Fruit fly (Drosophila melanogaster) whole organism, wandering third instar larva: ENCODE data around the gene CG12398.

Experiments used
- CG32264 ChIP-seq: fragments of 200-800 bp; sonication (Bioruptor generic); optimal IDR thresholded peaks from 2 replicates; lab custom pipeline; 2016; ENCODE audit warnings: missing biosample characterization, missing genetic modification characterization
- CG9705 ChIP-seq: fragments of 200-800 bp; sonication (Bioruptor generic); optimal IDR thresholded peaks from 2 replicates; lab custom pipeline; 2018; ENCODE audit warnings: missing biosample characterization, mild to moderate bottlenecking, missing genetic modification characterization
- CrebA ChIP-seq: fragments of 200-800 bp; sonication (Bioruptor generic); optimal IDR thresholded peaks from 2 replicates; lab custom pipeline; 2016; ENCODE audit warnings: missing biosample characterization, mild to moderate bottlenecking, missing genetic modification characterization, borderline replicate concordance
- Dif ChIP-seq: fragments of 200-275, 200-300 bp; sonication (Bioruptor generic); optimal IDR thresholded peaks from 2 replicates; lab custom pipeline; 2018; ENCODE audit warnings: missing biosample characterization, missing genetic modification characterization; ENCODE audit not compliant: partially characterized antibody
- HLH106 ChIP-seq: fragments of 200-800 bp; optimal IDR thresholded peaks from 3 replicates; lab custom pipeline; 2019; ENCODE audit warnings: missing biosample characterization, mild to moderate bottlenecking, missing genetic modification characterization, moderate library complexity
- Hnf4 ChIP-seq: fragments of 200-800 bp; sonication (Bioruptor generic); optimal IDR thresholded peaks from 2 replicates; lab custom pipeline; 2016; ENCODE audit warnings: missing biosample characterization, mild to moderate bottlenecking, missing genetic modification characterization
- Hr78 ChIP-seq: fragments of >200 bp; optimal IDR thresholded peaks from 2 replicates; lab custom pipeline; 2017; ENCODE audit warnings: missing biosample characterization, missing genetic modification characterization
- Hr83 ChIP-seq: fragments of 200-300 bp; sonication (Bioruptor generic); optimal IDR thresholded peaks from 2 replicates; lab custom pipeline; 2016; ENCODE audit warnings: missing biosample characterization, mild to moderate bottlenecking, missing genetic modification characterization, moderate library complexity; ENCODE audit not compliant: poor library complexity, severe bottlenecking
- Myc ChIP-seq: fragments of >200 bp; optimal IDR thresholded peaks from 2 replicates; lab custom pipeline; 2017
- OdsH ChIP-seq: fragments of 200-800 bp; sonication (Bioruptor generic); optimal IDR thresholded peaks from 2 replicates; lab custom pipeline; 2016; ENCODE audit warnings: missing biosample characterization, mild to moderate bottlenecking, missing genetic modification characterization
- Rel ChIP-seq, 2 experiments: fragments of 200-800 bp; sonication (Bioruptor generic) in 1 of 2; optimal IDR thresholded peaks; 2 replicates in 1 of 2; 3 replicates in 1 of 2; lab custom pipeline; 2016 to 2019; ENCODE audit warnings: mild to moderate bottlenecking in 2 of 2, missing biosample characterization in 2 of 2, missing genetic modification characterization in 2 of 2, moderate library complexity in 1 of 2
- Sp1 ChIP-seq: fragments of 200-800 bp; sonication (Bioruptor generic); optimal IDR thresholded peaks from 3 replicates; lab custom pipeline; 2019; ENCODE audit warnings: missing biosample characterization, mild to moderate bottlenecking, missing genetic modification characterization, moderate library complexity
- Vsx2 ChIP-seq: fragments of 200-300, 225-300 bp; sonication (Bioruptor generic); optimal IDR thresholded peaks from 2 replicates; lab custom pipeline; 2018; ENCODE audit warnings: missing biosample characterization, missing genetic modification characterization; ENCODE audit not compliant: partially characterized antibody
- br ChIP-seq: fragments of 200-800 bp; sonication (Bioruptor generic); optimal IDR thresholded peaks from 2 replicates; lab custom pipeline; 2016; ENCODE audit warnings: missing biosample characterization, missing genetic modification characterization
- brk ChIP-seq: fragments of 200-800 bp; sonication (Bioruptor generic); optimal IDR thresholded peaks from 2 replicates; lab custom pipeline; 2016; ENCODE audit warnings: missing biosample characterization, mild to moderate bottlenecking, missing genetic modification characterization
- dl ChIP-seq, 2 experiments: fragments of 175-275, 200-275 bp in 1 of 2; fragments of 200-275 bp in 1 of 2; sonication (Bioruptor generic); optimal IDR thresholded peaks; lab custom pipeline; 2018; ENCODE audit warnings: mild to moderate bottlenecking in 2 of 2, missing biosample characterization in 2 of 2, missing genetic modification characterization in 2 of 2, moderate library complexity in 2 of 2; ENCODE audit not compliant: partially characterized antibody in 2 of 2, insufficient read depth in 1 of 2
- dmrt93B ChIP-seq: fragments of 200-800 bp; sonication (Bioruptor generic); optimal IDR thresholded peaks from 2 replicates; lab custom pipeline; 2018; ENCODE audit warnings: missing biosample characterization, mild to moderate bottlenecking, missing genetic modification characterization
- ey ChIP-seq: fragments of 200-800 bp; sonication (Bioruptor generic); optimal IDR thresholded peaks from 2 replicates; lab custom pipeline; 2016; ENCODE audit warnings: missing biosample characterization, missing genetic modification characterization
- foxo ChIP-seq, 2 experiments: fragments of 200-800 bp; sonication (Bioruptor generic); optimal IDR thresholded peaks; 2 replicates in 1 of 2; 3 replicates in 1 of 2; lab custom pipeline; 2016 to 2017; ENCODE audit warnings: missing biosample characterization in 2 of 2, missing genetic modification characterization in 2 of 2
- fru ChIP-seq: fragments of 200-800 bp; sonication (Bioruptor generic); optimal IDR thresholded peaks from 3 replicates; lab custom pipeline; 2016; ENCODE audit warnings: missing biosample characterization, mild to moderate bottlenecking, missing genetic modification characterization
- h ChIP-seq: fragments of 200-800 bp; sonication (Bioruptor generic); optimal IDR thresholded peaks from 3 replicates; lab custom pipeline; 2016; ENCODE audit warnings: missing biosample characterization, mild to moderate bottlenecking, missing genetic modification characterization
- pan ChIP-seq: fragments of >200 bp; optimal IDR thresholded peaks from 2 replicates; lab custom pipeline; 2017
- psq ChIP-seq: fragments of 200-800 bp; sonication (Bioruptor generic); optimal IDR thresholded peaks from 3 replicates; lab custom pipeline; 2017; ENCODE audit warnings: missing biosample characterization, mild to moderate bottlenecking, missing genetic modification characterization, moderate library complexity
- rgr ChIP-seq: fragments of 200-800 bp; sonication (Bioruptor generic); optimal IDR thresholded peaks from 3 replicates; lab custom pipeline; 2016; ENCODE audit warnings: missing biosample characterization, mild to moderate bottlenecking, missing genetic modification characterization
- sage ChIP-seq: fragments of 200-800 bp; sonication (Bioruptor generic); optimal IDR thresholded peaks from 2 replicates; lab custom pipeline; 2016; ENCODE audit warnings: missing biosample characterization, mild to moderate bottlenecking, missing genetic modification characterization
- sv ChIP-seq: fragments of 200-800 bp; sonication (Bioruptor generic); optimal IDR thresholded peaks from 3 replicates; lab custom pipeline; 2016; ENCODE audit warnings: missing biosample characterization, missing genetic modification characterization
- usp ChIP-seq: fragments of >200 bp; optimal IDR thresholded peaks from 2 replicates; lab custom pipeline; 2017; ENCODE audit warnings: missing biosample characterization, missing genetic modification characterization
- woc ChIP-seq: sonication (Bioruptor generic); optimal IDR thresholded peaks from 2 replicates; lab custom pipeline; 2016; ENCODE audit warnings: missing biosample characterization, mild to moderate bottlenecking, missing genetic modification characterization

The CG12398 gene

dm6 chrX:14952845-14953720, 39.5 kb upstream of the CG12398 start, which contains the start of gene pdgy:
pdgy (minus strand) TSS chrX:14953532.
- peak; percentile 95 for TF ChIP-seq CrebA (GFP tag; lab: Kevin White, UChicago)
- no peak for TF ChIP-seq usp (GFP tag; lab: Kevin White, UChicago)
- TF ChIP-seq Sp1 (GFP tag; lab: Kevin White, UChicago): peak; percentile 53
- TF ChIP-seq Vsx2: peak; percentile 49
- TF ChIP-seq Dif (GFP tag; lab: Kevin White, UChicago): peak; percentile 27
- peak; percentile 39 for TF ChIP-seq woc (GFP tag; lab: Kevin White, UChicago)
- no peak for TF ChIP-seq CG9705
- TF ChIP-seq psq (GFP tag; lab: Kevin White, UChicago): peak; percentile 70
- peak; percentile 23 for TF ChIP-seq HLH106 (tag; lab: Kevin White, UChicago)
- peak; percentile 99 for TF ChIP-seq Hnf4 (GFP tag; lab: Kevin White, UChicago)
- no peak for TF ChIP-seq dl (GFP tag; optimal IDR thresholded peaks at IDR 0.05; lab: Kevin White, UChicago; ENCODE audit: insufficient read depth in 1 of 2, partially characterized antibody in 2 of 2)
- TF ChIP-seq Rel (GFP tag; optimal IDR thresholded peaks at IDR 0.05; lab: Kevin White, UChicago): peak; percentile 77
- peak; percentile 30 for TF ChIP-seq Rel (tag; optimal IDR thresholded peaks at IDR 0.05; lab: Kevin White, UChicago)

dm6 chrX:14952097-14952844, 38.7 kb upstream of the CG12398 start:
- TF ChIP-seq brk (GFP tag; lab: Kevin White, UChicago) (no peak), h (GFP tag; lab: Kevin White, UChicago) (peak; percentile 74), psq (GFP tag; lab: Kevin White, UChicago) (peak; percentile 35), Dif (GFP tag; lab: Kevin White, UChicago) (no peak), Vsx2 (no peak), Hnf4 (GFP tag; lab: Kevin White, UChicago) (peak; percentile 34), woc (GFP tag; lab: Kevin White, UChicago) (peak; percentile 79), HLH106 (tag; lab: Kevin White, UChicago) (peak; percentile 58), CG9705 (peak; percentile 18), Rel (GFP tag; optimal IDR thresholded peaks at IDR 0.05; lab: Kevin White, UChicago) (no peak), Rel (tag; optimal IDR thresholded peaks at IDR 0.05; lab: Kevin White, UChicago) (no peak), br (GFP tag; lab: Kevin White, UChicago) (peak; percentile 39), CG32264 (no peak), dmrt93B (peak; percentile 60), fru (peak; percentile 77), rgr (peak; percentile 69), sv (GFP tag; lab: Kevin White, UChicago) (no peak), Sp1 (GFP tag; lab: Kevin White, UChicago) (peak; percentile 78), Hr78 (GFP tag; lab: Kevin White, UChicago) (no peak), Myc (lab: Kevin White, UChicago) (no peak), sage (GFP tag; lab: Kevin White, UChicago) (no peak), OdsH (GFP tag; lab: Kevin White, UChicago) (peak; percentile 70), ey (peak; percentile 63), foxo (GFP tag; optimal IDR thresholded peaks at IDR 0.05; lab: Kevin White, UChicago) (peak in 1 of 2 experiments; percentile 68), CrebA (GFP tag; lab: Kevin White, UChicago) (no peak), dl (GFP tag; optimal IDR thresholded peaks at IDR 0.05; lab: Kevin White, UChicago; ENCODE audit: insufficient read depth in 1 of 2, partially characterized antibody in 2 of 2) (peak in 1 of 2 experiments; percentile 3)

- TF ChIP-seq OdsH (GFP tag; lab: Kevin White, UChicago) (no peak), Hnf4 (GFP tag; lab: Kevin White, UChicago) (peak; percentile 54), dl (GFP tag; optimal IDR thresholded peaks at IDR 0.05; lab: Kevin White, UChicago; ENCODE audit: insufficient read depth in 1 of 2, partially characterized antibody in 2 of 2) (peak in 1 of 2 experiments; percentile 26), br (GFP tag; lab: Kevin White, UChicago) (peak; percentile 25), Rel (GFP tag; optimal IDR thresholded peaks at IDR 0.05; lab: Kevin White, UChicago) (no peak), Rel (tag; optimal IDR thresholded peaks at IDR 0.05; lab: Kevin White, UChicago) (peak; percentile 100), Hr83 (no peak), psq (GFP tag; lab: Kevin White, UChicago) (no peak), usp (GFP tag; lab: Kevin White, UChicago) (no peak), pan (lab: Kevin White, UChicago) (no peak)
Observed at dm6 chrX:14951346-14951862, 37.8 kb upstream of the CG12398 start.
